Worm (Caenorhabditis elegans) whole organism, late embryonic: ENCODE data around the gene srh-179.

Experiments
- elt-2 ChIP-seq: sonication (generic microtip); optimal IDR thresholded peaks from 2 replicates; lab custom pipeline; 2016; ENCODE audit warnings: missing genetic modification reagents, missing genetic modification characterization, missing compliant biosample characterization
- fax-1 ChIP-seq: sonication (generic microtip); optimal IDR thresholded peaks from 2 replicates; lab custom pipeline; 2016; ENCODE audit warnings: missing genotype, missing genetic modification characterization, missing compliant biosample characterization
- hlh-15 ChIP-seq: sonication (generic microtip); optimal IDR thresholded peaks from 2 replicates; lab custom pipeline; 2016; ENCODE audit warnings: missing genetic modification characterization, missing compliant biosample characterization
- pha-2 ChIP-seq: sonication (generic microtip); optimal IDR thresholded peaks from 2 replicates; lab custom pipeline; 2017; ENCODE audit warnings: mild to moderate bottlenecking, missing genetic modification characterization, missing compliant biosample characterization
- pha-4 ChIP-seq: fragments of 150-350 bp; optimal IDR thresholded peaks from 2 replicates; lab custom pipeline; 2018; ENCODE audit warnings: missing biosample characterization, missing genetic modification reagents, missing genetic modification characterization

DNA sequence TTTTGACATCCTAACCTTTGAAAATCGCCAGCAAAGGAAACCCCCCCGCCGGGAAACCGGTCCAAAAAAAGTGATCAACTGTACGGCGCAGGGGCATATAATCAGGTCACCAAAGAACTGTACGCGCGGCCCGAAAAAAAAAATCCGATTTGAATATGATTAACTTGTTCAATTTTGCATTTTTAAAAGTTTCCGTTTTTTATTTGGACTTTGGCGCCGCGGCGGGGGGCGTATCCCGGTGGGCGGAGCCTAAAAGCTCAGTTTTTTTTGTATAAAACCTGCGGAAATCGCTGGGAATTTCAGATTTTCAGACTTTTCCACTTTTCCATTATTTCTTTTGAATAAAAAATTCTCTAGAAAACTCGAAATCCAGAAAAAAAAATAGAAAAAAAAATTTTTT, 48.3 kb downstream of the srh-179 start, which contains the start of gene hmit-1.2:
- TF ChIP-seq pha-4 (tag; lab: Kevin White, UChicago) (no peak), elt-2 (tag; lab: Kevin White, UChicago) (no peak), pha-2 (no peak), hlh-15 (tag; lab: Kevin White, UChicago) (no peak), fax-1 (tag; lab: Kevin White, UChicago) (no peak)
